Fruit fly (Drosophila melanogaster) S2 (cell line): ENCODE results near the gene CG42538.

Source experiments
- CG8478 ChIP-seq: fragments of >200 bp; optimal IDR thresholded peaks from 2 replicates; lab custom pipeline; 2018
- CTCF ChIP-seq, 2 experiments: fragments of >200 bp; optimal IDR thresholded peaks; 2 replicates each; lab custom pipeline; 2018

DNA sequence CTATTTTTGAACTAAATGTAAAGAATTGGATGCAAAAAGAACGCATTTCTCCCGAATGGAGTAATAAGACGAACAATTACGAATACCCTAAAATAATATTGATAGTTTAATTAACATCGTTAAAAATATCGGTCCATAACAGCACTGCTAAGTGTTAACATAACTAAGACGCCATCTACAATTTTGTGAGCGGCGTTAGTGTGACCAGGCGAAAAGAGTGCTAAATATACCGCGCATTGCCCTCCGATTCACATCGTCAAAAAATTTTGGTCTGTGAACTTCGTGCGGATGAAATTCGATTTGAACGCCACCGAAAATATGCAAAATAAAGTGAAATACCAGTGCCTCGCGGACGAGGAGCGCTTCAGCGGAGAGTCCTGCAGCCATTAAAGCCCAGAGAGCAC, 17.4 kb downstream of the CG42538 start, which contains the start of gene Mbs:
- TF ChIP-seq CG8478 (lab: Kevin White, UChicago) (no peak), CTCF (optimal IDR thresholded peaks at IDR 0.05; lab: Kevin White, UChicago) (peak; percentile 92)
